Worm (Caenorhabditis elegans): ENCODE measurements around the gene C01G10.9.

DNA sequence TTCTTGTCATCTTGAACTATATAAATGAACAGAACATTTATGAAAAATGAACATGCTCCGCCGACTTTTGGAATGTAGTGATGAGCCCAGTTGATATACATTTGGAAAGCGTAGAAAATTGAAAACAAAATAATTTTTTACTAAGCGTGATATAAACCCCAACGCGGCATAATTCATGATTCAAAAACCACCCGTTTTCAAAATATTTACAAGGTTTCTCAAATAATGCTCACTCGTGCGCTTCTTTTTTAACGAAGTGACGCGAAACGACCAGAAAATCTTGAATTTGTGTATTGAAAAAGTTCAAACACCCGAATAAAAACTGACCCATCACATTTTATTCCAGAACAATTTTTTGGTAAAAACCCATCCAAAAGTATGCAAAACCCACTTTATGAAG lies 45.1 kb downstream of the C01G10.9 start, which contains the start of gene srj-27:
- TF ChIP-seq syd-9 (tag; optimal IDR thresholded peaks at IDR 0.05), result no peak
- TF ChIP-seq fax-1 (tag; optimal IDR thresholded peaks at IDR 0.05), result no peak
- TF ChIP-seq ceh-14 (tag; optimal IDR thresholded peaks at IDR 0.05), result no peak
- TF ChIP-seq gmeb-2 (tag; optimal IDR thresholded peaks at IDR 0.05), result no peak
- no peak for TF ChIP-seq hlh-6 (tag; optimal IDR thresholded peaks at IDR 0.05)
- no peak for TF ChIP-seq ceh-30 (tag; optimal IDR thresholded peaks at IDR 0.05)
- no peak for TF ChIP-seq ceh-9 (tag; optimal IDR thresholded peaks at IDR 0.05)
- no peak for TF ChIP-seq eyg-1 (tag; optimal IDR thresholded peaks at IDR 0.05)
- TF ChIP-seq ets-4 (tag; optimal IDR thresholded peaks at IDR 0.05), result no peak
- TF ChIP-seq odd-2 (tag; optimal IDR thresholded peaks at IDR 0.05), result no peak
- TF ChIP-seq ama-1 (optimal IDR thresholded peaks at IDR 0.05), result no peak

Data from whole organism, late embryonic.